Worm (Caenorhabditis elegans): ENCODE data around the gene pdcd-2.

ce11 chrIII:4448029-4448428 is 30.2 kb upstream of the pdcd-2 start:
- TF ChIP-seq him-1 (tag; optimal IDR thresholded peaks at IDR 0.05) (no peak), dao-5 (tag; optimal IDR thresholded peaks at IDR 0.05) (no peak), W03F9.2 (tag; optimal IDR thresholded peaks at IDR 0.05) (no peak)
